Fruit fly (Drosophila melanogaster) S2 (cell line): ENCODE measurements around the gene Atac2.

Source experiments
- CG8478 ChIP-seq: fragments of >200 bp; optimal IDR thresholded peaks from 2 replicates; lab custom pipeline; 2018
- CTCF ChIP-seq, 2 experiments: fragments of >200 bp; optimal IDR thresholded peaks; 2 replicates each; lab custom pipeline; 2018

- TF ChIP-seq CG8478 (lab: Kevin White, UChicago) (no peak), CTCF (optimal IDR thresholded peaks at IDR 0.05; lab: Kevin White, UChicago) (no peak)
These were observed 11.4 kb upstream of the Atac2 start for dm6 chr2L:18623435-18623834.
